Worm (Caenorhabditis elegans): ENCODE data around the gene clec-29.

Gene clec-29

DNA sequence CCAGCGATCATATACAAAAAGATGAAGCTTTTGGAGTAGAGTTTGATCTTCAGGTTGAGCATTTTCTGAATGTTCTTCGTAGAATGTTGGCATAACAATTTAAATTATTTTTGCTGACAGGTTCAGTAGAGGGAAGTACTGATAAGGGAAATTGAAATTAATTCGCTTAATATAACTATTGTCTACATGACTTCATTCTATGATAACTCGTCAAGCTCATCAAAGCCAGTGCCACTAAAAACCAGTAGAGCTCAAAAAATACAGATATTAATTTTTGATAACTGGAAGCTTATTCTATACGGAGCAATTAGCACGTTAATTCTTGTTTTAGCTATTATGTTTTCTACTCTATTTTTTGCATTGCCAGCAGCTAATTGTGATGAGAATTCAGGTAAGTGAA is at the start of gene clec-29, which contains the start of gene clec-39:
TSS of gene clec-29 (minus strand) at position 101 of the 400 bp plus-strand sequence.
TSS of gene clec-39 (plus strand) at position 169 of the 400 bp plus-strand sequence.
- TF ChIP-seq ref-1 (GFP tag; conservative IDR thresholded peaks at IDR 0.05) (no peak), flt-1 (GFP tag; IDR thresholded peaks at IDR 0.05) (no peak), med-1 (GFP tag; optimal IDR thresholded peaks at IDR 0.05; ENCODE audit: insufficient read depth) (no peak), ztf-23 (GFP tag; IDR thresholded peaks at IDR 0.05) (no peak), klf-2 (GFP tag; conservative IDR thresholded peaks at IDR 0.05) (no peak), T22C8.4 (GFP tag; IDR thresholded peaks at IDR 0.05) (no peak), ztf-29 (GFP tag; IDR thresholded peaks at IDR 0.05) (no peak), tab-1 (GFP tag; IDR thresholded peaks at IDR 0.05) (no peak), cog-1 (tag; optimal IDR thresholded peaks at IDR 0.05) (no peak)

DNA sequence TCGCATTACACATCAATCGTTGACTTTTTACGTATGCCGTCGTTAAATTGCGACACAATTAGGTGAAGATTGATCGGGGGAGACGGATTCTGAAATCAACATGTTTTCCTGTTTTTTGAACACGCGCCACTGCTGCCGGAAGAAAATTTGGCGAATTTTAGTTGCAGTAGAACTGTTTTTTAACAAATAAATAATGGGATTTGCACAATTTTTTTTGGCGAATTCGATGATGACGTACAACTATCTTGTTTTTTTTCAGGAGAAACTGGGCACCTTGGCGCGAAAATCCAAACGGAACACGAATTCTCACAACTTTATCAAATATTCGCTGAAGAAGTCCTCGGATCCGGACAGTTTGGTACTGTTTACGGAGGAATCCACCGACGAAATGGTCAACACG is 47.0 kb upstream of the clec-29 start:
- no peak for TF ChIP-seq T22C8.4 (GFP tag; IDR thresholded peaks at IDR 0.05)
- TF ChIP-seq med-1 (GFP tag; optimal IDR thresholded peaks at IDR 0.05; ENCODE audit: insufficient read depth): no peak
- no peak for TF ChIP-seq cog-1 (tag; optimal IDR thresholded peaks at IDR 0.05)
- no peak for TF ChIP-seq ztf-23 (GFP tag; IDR thresholded peaks at IDR 0.05)
- TF ChIP-seq ref-1 (GFP tag; conservative IDR thresholded peaks at IDR 0.05): no peak
- TF ChIP-seq klf-2 (GFP tag; conservative IDR thresholded peaks at IDR 0.05): no peak
- no peak for TF ChIP-seq ztf-29 (GFP tag; IDR thresholded peaks at IDR 0.05)

DNA sequence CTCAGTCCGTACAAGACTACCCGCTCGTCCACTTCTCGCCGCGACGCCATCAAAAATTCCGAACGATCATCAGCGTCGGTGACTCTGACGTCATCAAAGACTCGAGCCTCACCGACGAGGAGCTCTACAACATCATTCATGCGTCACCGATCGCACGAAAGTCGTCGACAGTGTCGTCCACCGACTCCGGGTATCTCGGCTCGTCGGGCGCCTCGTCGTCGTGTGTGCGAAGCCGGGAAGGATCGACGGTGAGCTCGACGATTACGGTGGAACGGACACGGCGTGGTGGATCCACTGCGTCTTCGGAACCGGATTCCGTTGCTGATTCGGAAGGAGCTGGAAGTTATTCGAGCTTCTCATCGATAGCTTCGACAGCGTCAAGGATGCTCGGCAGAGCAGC is 45.8 kb upstream of the clec-29 start:
- TF ChIP-seq cog-1 (tag; optimal IDR thresholded peaks at IDR 0.05): no peak
- TF ChIP-seq ref-1 (GFP tag; conservative IDR thresholded peaks at IDR 0.05): no peak
- no peak for TF ChIP-seq med-1 (GFP tag; optimal IDR thresholded peaks at IDR 0.05; ENCODE audit: insufficient read depth)
- no peak for TF ChIP-seq ztf-29 (GFP tag; IDR thresholded peaks at IDR 0.05)
- TF ChIP-seq T22C8.4 (GFP tag; IDR thresholded peaks at IDR 0.05): no peak
- no peak for TF ChIP-seq klf-2 (GFP tag; conservative IDR thresholded peaks at IDR 0.05)
- no peak for TF ChIP-seq flt-1 (GFP tag; IDR thresholded peaks at IDR 0.05)
- no peak for TF ChIP-seq ztf-23 (GFP tag; IDR thresholded peaks at IDR 0.05)
- TF ChIP-seq tab-1 (GFP tag; IDR thresholded peaks at IDR 0.05): no peak

DNA sequence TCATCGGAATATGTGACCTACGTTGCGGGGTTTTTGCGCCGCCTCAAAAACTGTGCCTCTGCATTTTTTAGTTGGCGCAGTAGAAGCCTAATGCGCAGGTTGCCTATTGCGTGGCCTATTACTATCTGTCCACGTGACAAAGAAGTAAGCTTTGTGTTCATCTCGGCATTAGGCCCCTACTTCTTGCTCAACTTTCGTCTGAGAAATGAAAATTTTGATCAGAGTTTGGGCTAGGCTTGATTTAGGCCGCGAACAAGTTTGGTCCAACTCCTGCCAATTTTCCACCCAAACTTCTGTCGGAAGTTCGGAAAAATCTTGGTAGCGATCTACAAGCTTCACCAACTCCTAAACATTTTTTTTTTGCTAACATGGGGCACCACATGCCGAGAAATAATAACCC is 43.0 kb upstream of the clec-29 start:
- TF ChIP-seq flt-1 (GFP tag; IDR thresholded peaks at IDR 0.05): no peak
- TF ChIP-seq klf-2 (GFP tag; conservative IDR thresholded peaks at IDR 0.05): no peak
- TF ChIP-seq ztf-29 (GFP tag; IDR thresholded peaks at IDR 0.05): no peak
- no peak for TF ChIP-seq T22C8.4 (GFP tag; IDR thresholded peaks at IDR 0.05)
- TF ChIP-seq cog-1 (tag; optimal IDR thresholded peaks at IDR 0.05): no peak
- TF ChIP-seq med-1 (GFP tag; optimal IDR thresholded peaks at IDR 0.05; ENCODE audit: insufficient read depth): no peak
- no peak for TF ChIP-seq ztf-23 (GFP tag; IDR thresholded peaks at IDR 0.05)
- TF ChIP-seq tab-1 (GFP tag; IDR thresholded peaks at IDR 0.05): no peak
- no peak for TF ChIP-seq ref-1 (GFP tag; conservative IDR thresholded peaks at IDR 0.05)

DNA sequence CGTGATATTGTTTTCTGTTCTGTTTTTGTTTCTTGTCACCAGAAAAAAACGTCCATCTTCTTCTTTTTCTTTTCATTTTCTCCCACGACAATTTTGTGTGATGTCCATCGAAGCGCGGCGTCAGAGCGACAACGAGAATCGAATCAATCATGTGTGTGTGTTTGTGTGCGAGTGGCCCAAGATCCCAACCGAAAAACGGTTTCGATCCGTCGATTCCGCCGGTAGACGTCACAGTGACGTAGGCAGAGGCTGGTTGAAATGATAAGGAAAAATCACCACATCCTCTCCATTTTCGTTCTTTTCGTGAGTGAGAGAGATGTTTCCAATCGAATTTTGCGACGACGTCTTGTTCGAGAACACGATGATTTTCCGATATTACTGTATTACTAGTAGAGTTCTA is 41.6 kb upstream of the clec-29 start:
- TF ChIP-seq med-1 (GFP tag; optimal IDR thresholded peaks at IDR 0.05; ENCODE audit: insufficient read depth) (no peak), ztf-23 (GFP tag; IDR thresholded peaks at IDR 0.05) (no peak), ztf-29 (GFP tag; IDR thresholded peaks at IDR 0.05) (no peak), klf-2 (GFP tag; conservative IDR thresholded peaks at IDR 0.05) (no peak), T22C8.4 (GFP tag; IDR thresholded peaks at IDR 0.05) (no peak), flt-1 (GFP tag; IDR thresholded peaks at IDR 0.05) (no peak), tab-1 (GFP tag; IDR thresholded peaks at IDR 0.05) (no peak), cog-1 (tag; optimal IDR thresholded peaks at IDR 0.05) (no peak), ref-1 (GFP tag; conservative IDR thresholded peaks at IDR 0.05) (no peak)

DNA sequence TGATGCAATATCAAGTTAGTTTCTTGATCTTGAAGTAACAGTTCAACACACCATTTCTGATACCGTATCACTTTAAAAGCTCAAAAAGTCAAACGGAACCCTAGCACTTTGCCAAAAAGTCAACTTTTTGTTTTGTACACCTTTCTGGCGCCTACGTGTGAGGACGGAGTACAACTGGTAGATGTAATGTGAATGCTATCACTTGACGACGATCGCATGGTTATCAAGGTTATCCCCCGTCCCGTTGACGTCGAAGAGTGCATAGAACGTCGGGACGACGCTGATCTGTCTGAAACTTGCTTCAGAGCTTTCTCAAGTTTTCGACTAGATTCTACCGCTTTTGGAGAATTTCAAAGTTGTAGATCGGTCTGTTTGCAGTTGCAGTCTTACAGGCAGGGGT is 41.0 kb upstream of the clec-29 start:
- TF ChIP-seq cog-1 (tag; optimal IDR thresholded peaks at IDR 0.05): no peak
- no peak for TF ChIP-seq flt-1 (GFP tag; IDR thresholded peaks at IDR 0.05)
- no peak for TF ChIP-seq ztf-23 (GFP tag; IDR thresholded peaks at IDR 0.05)
- no peak for TF ChIP-seq ztf-29 (GFP tag; IDR thresholded peaks at IDR 0.05)
- no peak for TF ChIP-seq ref-1 (GFP tag; conservative IDR thresholded peaks at IDR 0.05)
- TF ChIP-seq T22C8.4 (GFP tag; IDR thresholded peaks at IDR 0.05): no peak
- no peak for TF ChIP-seq klf-2 (GFP tag; conservative IDR thresholded peaks at IDR 0.05)
- no peak for TF ChIP-seq med-1 (GFP tag; optimal IDR thresholded peaks at IDR 0.05; ENCODE audit: insufficient read depth)
- TF ChIP-seq tab-1 (GFP tag; IDR thresholded peaks at IDR 0.05): no peak

DNA sequence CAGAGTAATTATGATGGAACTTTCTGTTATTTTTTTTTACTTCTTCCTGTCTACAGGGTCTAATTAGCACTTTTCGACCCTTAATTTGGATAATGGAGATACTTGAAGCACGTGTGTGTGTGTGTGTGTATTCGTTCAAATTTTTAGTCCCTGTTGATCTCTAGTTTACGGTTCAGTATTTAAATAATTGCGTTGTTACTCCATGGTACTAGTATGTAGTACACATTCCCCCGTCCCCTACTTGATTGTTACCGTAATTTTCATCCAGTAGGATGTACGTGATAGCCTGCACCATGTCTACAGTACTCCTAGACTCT is 40.2 kb upstream of the clec-29 start:
- no peak for TF ChIP-seq cog-1 (tag; optimal IDR thresholded peaks at IDR 0.05)
- no peak for TF ChIP-seq ztf-23 (GFP tag; IDR thresholded peaks at IDR 0.05)
- TF ChIP-seq med-1 (GFP tag; optimal IDR thresholded peaks at IDR 0.05; ENCODE audit: insufficient read depth): no peak
- no peak for TF ChIP-seq ztf-29 (GFP tag; IDR thresholded peaks at IDR 0.05)
- no peak for TF ChIP-seq flt-1 (GFP tag; IDR thresholded peaks at IDR 0.05)
- TF ChIP-seq ref-1 (GFP tag; conservative IDR thresholded peaks at IDR 0.05): no peak
- TF ChIP-seq klf-2 (GFP tag; conservative IDR thresholded peaks at IDR 0.05): no peak
- TF ChIP-seq T22C8.4 (GFP tag; IDR thresholded peaks at IDR 0.05): no peak
- TF ChIP-seq tab-1 (GFP tag; IDR thresholded peaks at IDR 0.05): no peak

DNA sequence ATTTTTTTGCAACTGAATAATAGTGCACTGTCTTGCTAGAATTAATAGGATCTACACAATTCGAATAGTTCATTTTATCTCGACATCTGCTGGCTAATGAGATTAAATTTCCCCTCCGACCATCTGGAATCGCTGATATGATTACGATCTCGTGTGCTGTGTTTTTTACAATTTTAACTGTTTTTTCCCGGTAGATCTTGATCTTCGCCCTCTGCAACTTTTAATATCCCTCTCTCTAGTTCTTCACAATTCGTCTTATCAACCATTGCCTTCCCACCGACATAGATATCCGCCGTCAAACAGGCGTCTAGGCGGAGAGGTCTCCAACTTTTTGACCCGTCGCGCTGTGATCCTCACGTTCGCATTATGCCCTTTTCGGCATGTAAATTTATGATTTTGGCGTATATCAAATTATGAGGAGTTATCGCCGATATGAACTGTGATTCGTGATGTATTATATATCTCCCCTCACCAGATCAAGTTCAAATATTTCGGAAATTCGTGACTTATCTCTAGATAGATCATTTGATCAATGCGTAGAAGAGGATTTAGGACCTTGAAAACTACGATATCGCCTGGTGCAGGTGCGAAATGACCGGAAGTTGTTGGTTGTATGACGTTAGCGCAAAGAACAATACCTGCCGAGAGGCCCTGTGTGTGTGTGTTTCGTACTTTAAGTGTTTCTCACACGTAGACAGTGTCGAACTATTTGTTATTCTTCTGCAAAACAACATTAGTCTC is 39.7 kb upstream of the clec-29 start:
- TF ChIP-seq cog-1 (tag; optimal IDR thresholded peaks at IDR 0.05) (no peak), med-1 (GFP tag; optimal IDR thresholded peaks at IDR 0.05; ENCODE audit: insufficient read depth) (no peak), T22C8.4 (GFP tag; IDR thresholded peaks at IDR 0.05) (no peak), ztf-23 (GFP tag; IDR thresholded peaks at IDR 0.05) (no peak), ref-1 (GFP tag; conservative IDR thresholded peaks at IDR 0.05) (no peak), tab-1 (GFP tag; IDR thresholded peaks at IDR 0.05) (no peak), ztf-29 (GFP tag; IDR thresholded peaks at IDR 0.05) (no peak), klf-2 (GFP tag; conservative IDR thresholded peaks at IDR 0.05) (no peak), flt-1 (GFP tag; IDR thresholded peaks at IDR 0.05) (no peak)

DNA sequence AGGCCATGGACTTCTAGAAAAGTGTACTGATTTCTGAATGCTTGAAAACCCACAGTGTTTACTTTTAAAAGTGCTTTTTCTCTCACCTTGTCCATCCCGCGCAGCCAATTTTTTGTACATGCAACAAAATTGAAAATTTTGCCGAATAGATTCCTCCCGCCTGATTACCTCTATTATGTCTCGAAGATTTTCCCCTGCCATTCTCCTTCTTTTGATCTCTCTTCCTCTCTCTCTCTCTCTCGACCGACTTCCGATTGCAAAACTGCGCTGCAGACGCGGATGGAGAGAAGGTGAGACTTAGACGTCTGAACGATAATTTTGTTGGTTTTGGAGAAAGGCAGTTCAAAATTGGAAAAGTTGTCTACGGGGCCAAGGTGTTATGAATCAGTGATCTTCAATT is 35.4 kb upstream of the clec-29 start:
- TF ChIP-seq ztf-23 (GFP tag; IDR thresholded peaks at IDR 0.05): no peak
- TF ChIP-seq flt-1 (GFP tag; IDR thresholded peaks at IDR 0.05): no peak
- no peak for TF ChIP-seq med-1 (GFP tag; optimal IDR thresholded peaks at IDR 0.05; ENCODE audit: insufficient read depth)
- TF ChIP-seq tab-1 (GFP tag; IDR thresholded peaks at IDR 0.05): no peak
- TF ChIP-seq cog-1 (tag; optimal IDR thresholded peaks at IDR 0.05): no peak
